Worm (Caenorhabditis elegans): ENCODE measurements around the gene F26F4.9.

F26F4.9 gene

DNA sequence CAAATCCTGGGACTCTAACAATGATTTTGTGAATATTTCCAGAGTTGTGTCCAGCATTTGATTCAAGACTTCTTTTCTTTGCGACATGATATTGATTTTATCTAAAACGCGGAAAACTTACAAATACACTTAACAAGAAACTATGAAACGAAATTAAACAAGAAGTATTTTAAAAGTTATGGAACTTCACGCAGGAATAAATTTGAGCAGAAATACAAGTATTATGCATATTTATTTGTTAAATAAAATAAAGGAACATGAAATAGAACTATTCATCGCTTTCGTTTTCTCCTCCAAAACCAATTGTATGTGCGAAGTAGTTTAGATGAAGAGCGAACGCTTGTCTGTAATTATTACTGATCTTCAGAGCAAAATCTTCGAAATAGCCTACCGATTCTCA lies 8.5 kb downstream of the F26F4.9 start, which contains the start of gene kbp-2:
TSS of gene kbp-2 (minus strand) at position 101 of the 400 bp plus-strand sequence.
- TF ChIP-seq mab-5 (tag; optimal IDR thresholded peaks at IDR 0.05) (no peak), elt-1 (tag; optimal IDR thresholded peaks at IDR 0.05; ENCODE audit: borderline replicate concordance, insufficient read depth) (no peak), ztf-11 (tag; optimal IDR thresholded peaks at IDR 0.05) (no peak), mep-1 (tag; optimal IDR thresholded peaks at IDR 0.05) (no peak), nhr-28 (tag; optimal IDR thresholded peaks at IDR 0.05) (no peak), zip-8 (tag; optimal IDR thresholded peaks at IDR 0.05) (no peak), lin-32 (GFP tag; optimal IDR thresholded peaks at IDR 0.05) (no peak), nhr-76 (tag; optimal IDR thresholded peaks at IDR 0.05) (no peak)

DNA sequence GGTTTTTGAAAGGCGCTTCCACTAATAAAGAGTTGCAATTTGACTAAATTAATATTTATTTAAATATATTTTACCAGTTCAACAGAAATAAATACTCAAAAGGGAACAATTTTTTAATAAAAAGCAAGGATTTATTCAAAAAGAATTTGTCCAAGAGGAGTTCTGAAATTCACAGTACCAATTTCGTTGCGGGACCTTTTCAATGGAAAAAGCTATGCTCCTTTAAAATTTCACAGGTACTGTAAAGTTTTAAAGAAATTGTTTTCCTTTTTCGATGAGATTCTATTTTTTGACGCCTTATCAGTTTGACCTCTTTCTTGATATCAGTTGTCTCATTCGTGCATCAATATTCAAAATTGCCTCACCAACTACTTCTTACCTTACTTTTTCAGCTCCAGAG lies 12.1 kb downstream of the F26F4.9 start, which contains the start of gene tag-340:
TSS of gene tag-340 (plus strand) at position 249 of the 400 bp plus-strand sequence.
- TF ChIP-seq nhr-2 (tag; optimal IDR thresholded peaks at IDR 0.05) (no peak), lin-13 (tag; optimal IDR thresholded peaks at IDR 0.05) (no peak), ceh-39 (tag; optimal IDR thresholded peaks at IDR 0.05) (no peak), unc-120 (tag; optimal IDR thresholded peaks at IDR 0.05; ENCODE audit: poor library complexity, severe bottlenecking) (no peak), ceh-43 (GFP tag; optimal IDR thresholded peaks at IDR 0.05) (no peak), drap-1 (GFP tag; optimal IDR thresholded peaks at IDR 0.05) (no peak), hlh-1 (tag; optimal IDR thresholded peaks at IDR 0.05) (no peak), bed-3 (GFP tag; optimal IDR thresholded peaks at IDR 0.05) (no peak), ces-1 (GFP tag; optimal IDR thresholded peaks at IDR 0.05) (no peak), sptf-1 (tag; optimal IDR thresholded peaks at IDR 0.05) (no peak), pha-4 (tag; optimal IDR thresholded peaks at IDR 0.05) (no peak), elt-1 (tag; optimal IDR thresholded peaks at IDR 0.05; ENCODE audit: borderline replicate concordance, insufficient read depth) (no peak), unc-39 (tag; optimal IDR thresholded peaks at IDR 0.05) (no peak), blmp-1 (tag; optimal IDR thresholded peaks at IDR 0.05) (no peak)

ce11 chrIII:4899728-4900127 lies 12.6 kb downstream of the F26F4.9 start:
- peak; percentile 91 for TF ChIP-seq lin-13 (tag; optimal IDR thresholded peaks at IDR 0.05)
- TF ChIP-seq snpc-4 (tag; optimal IDR thresholded peaks at IDR 0.05): no peak
- TF ChIP-seq nhr-2 (tag; optimal IDR thresholded peaks at IDR 0.05): peak; percentile 50
- peak; percentile 88 for TF ChIP-seq sptf-1 (tag; optimal IDR thresholded peaks at IDR 0.05)
- peak; percentile 98 for TF ChIP-seq pha-4 (tag; optimal IDR thresholded peaks at IDR 0.05)
- TF ChIP-seq lsy-2 (tag; optimal IDR thresholded peaks at IDR 0.05): peak; percentile 88
- no peak for TF ChIP-seq ceh-83 (GFP tag; optimal IDR thresholded peaks at IDR 0.05)
- peak; percentile 42 for TF ChIP-seq zip-8 (tag; optimal IDR thresholded peaks at IDR 0.05)
- no peak for TF ChIP-seq flh-1 (GFP tag; optimal IDR thresholded peaks at IDR 0.05)
- peak; percentile 30 for TF ChIP-seq lin-32 (GFP tag; optimal IDR thresholded peaks at IDR 0.05)
- peak; percentile 84 for TF ChIP-seq hlh-1 (tag; optimal IDR thresholded peaks at IDR 0.05)
- peak; percentile 89 for TF ChIP-seq unc-120 (tag; optimal IDR thresholded peaks at IDR 0.05; ENCODE audit: poor library complexity, severe bottlenecking)
- peak; percentile 97 for TF ChIP-seq nhr-237 (tag; optimal IDR thresholded peaks at IDR 0.05)
- no peak for TF ChIP-seq bed-3 (GFP tag; optimal IDR thresholded peaks at IDR 0.05)
- TF ChIP-seq ham-2 (GFP tag; optimal IDR thresholded peaks at IDR 0.05): peak; percentile 92
- peak; percentile 86 for TF ChIP-seq M03D4.4 (tag; optimal IDR thresholded peaks at IDR 0.05)
- TF ChIP-seq mep-1 (tag; optimal IDR thresholded peaks at IDR 0.05): peak; percentile 96
- TF ChIP-seq blmp-1 (tag; optimal IDR thresholded peaks at IDR 0.05): peak; percentile 89
- peak; percentile 84 for TF ChIP-seq drap-1 (GFP tag; optimal IDR thresholded peaks at IDR 0.05)
- TF ChIP-seq unc-39 (tag; optimal IDR thresholded peaks at IDR 0.05): peak; percentile 47
- TF ChIP-seq cnd-1 (tag; optimal IDR thresholded peaks at IDR 0.05): peak; percentile 86
- peak; percentile 29 for TF ChIP-seq nhr-76 (tag; optimal IDR thresholded peaks at IDR 0.05)
- TF ChIP-seq unc-62 (GFP tag; optimal IDR thresholded peaks at IDR 0.05): peak; percentile 95
- peak; percentile 61 for TF ChIP-seq mab-5 (tag; optimal IDR thresholded peaks at IDR 0.05)
- TF ChIP-seq tbx-8 (GFP tag; optimal IDR thresholded peaks at IDR 0.05): peak; percentile 41
- TF ChIP-seq ceh-39 (tag; optimal IDR thresholded peaks at IDR 0.05): peak; percentile 85
- peak; percentile 52 for TF ChIP-seq ceh-43 (GFP tag; optimal IDR thresholded peaks at IDR 0.05)
- peak; percentile 83 for TF ChIP-seq mls-2 (tag; optimal IDR thresholded peaks at IDR 0.05)
- no peak for TF ChIP-seq sem-2 (GFP tag; optimal IDR thresholded peaks at IDR 0.05)
- TF ChIP-seq elt-3 (tag; optimal IDR thresholded peaks at IDR 0.05): peak; percentile 69
- peak; percentile 91 for TF ChIP-seq ztf-11 (tag; optimal IDR thresholded peaks at IDR 0.05)
- peak; percentile 84 for TF ChIP-seq ces-1 (GFP tag; optimal IDR thresholded peaks at IDR 0.05)
- TF ChIP-seq elt-1 (tag; optimal IDR thresholded peaks at IDR 0.05; ENCODE audit: borderline replicate concordance, insufficient read depth): no peak
- peak; percentile 72 for TF ChIP-seq nhr-12 (tag; optimal IDR thresholded peaks at IDR 0.05)
- no peak for TF ChIP-seq nhr-28 (tag; optimal IDR thresholded peaks at IDR 0.05)

Measured in whole organism, mixed stage, embryonic.